Worm (Caenorhabditis elegans) whole organism, L1 larva: ENCODE data around the gene pak-2.

Experiments
- C34B4.2 ChIP-seq: sonication (generic microtip); optimal IDR thresholded peaks from 2 replicates; lab custom pipeline; 2017; ENCODE audit warnings: mild to moderate bottlenecking, missing genetic modification characterization, missing compliant biosample characterization
- Y116A8C.19 ChIP-seq: sonication (generic microtip); optimal IDR thresholded peaks from 2 replicates; lab custom pipeline; 2016; ENCODE audit warnings: missing compliant biosample characterization, missing genetic modification characterization, borderline replicate concordance
- aha-1 ChIP-seq: fragments of 150-350 bp; optimal IDR thresholded peaks from 2 replicates; lab custom pipeline; 2014; ENCODE audit warnings: missing biosample characterization, missing genetic modification characterization
- alr-1 ChIP-seq: fragments of 200-800 bp; sonication (Bioruptor generic); optimal IDR thresholded peaks from 2 replicates; lab custom pipeline; 2018; ENCODE audit warnings: borderline replicate concordance, mild to moderate bottlenecking, missing genetic modification characterization, missing compliant biosample characterization
- aly-2 ChIP-seq: fragments of 150-350 bp; optimal IDR thresholded peaks from 2 replicates; lab custom pipeline; 2014; ENCODE audit warnings: missing biosample characterization, missing genetic modification characterization
- ceh-8 ChIP-seq: fragments of 200-800 bp; sonication (Bioruptor generic); optimal IDR thresholded peaks from 2 replicates; lab custom pipeline; 2018; ENCODE audit warnings: mild to moderate bottlenecking, missing genetic modification characterization, moderate library complexity, missing compliant biosample characterization
- ceh-88 ChIP-seq: fragments of 200-800 bp; sonication (Bioruptor generic); IDR thresholded peaks from 2 replicates; pipeline ENCODE4 v1.3.6; 2022; ENCODE audit warnings: missing genetic modification characterization, missing compliant biosample characterization
- dpl-1 ChIP-seq, 3 experiments: fragments of 150-350 bp in 2 of 3; sonication (generic microtip) in 1 of 3; optimal IDR thresholded peaks; 2 replicates each; lab custom pipeline; 2014 to 2017; ENCODE audit warnings: missing biosample characterization in 3 of 3, missing genetic modification characterization in 3 of 3, missing genetic modification reagents in 3 of 3
- efl-1 ChIP-seq, 4 experiments: fragments of 150-350 bp; optimal IDR thresholded peaks in 3 of 4; peaks in 1 of 4; 1 replicate in 1 of 4; 2 replicates in 3 of 4; lab custom pipeline; 2014; ENCODE audit warnings: missing biosample characterization in 2 of 4, missing genetic modification characterization in 2 of 4, missing genetic modification reagents in 2 of 4
- efl-3 ChIP-seq: fragments of 200-800 bp; sonication (Bioruptor generic); optimal IDR thresholded peaks from 2 replicates; lab custom pipeline; 2018; ENCODE audit warnings: mild to moderate bottlenecking, missing genetic modification characterization, missing compliant biosample characterization
- egl-13 ChIP-seq: sonication (generic microtip); optimal IDR thresholded peaks from 2 replicates; lab custom pipeline; 2016; ENCODE audit warnings: missing genotype, missing genetic modification reagents, missing genetic modification characterization, missing compliant biosample characterization
- elt-3 ChIP-seq, 6 experiments: fragments of 150-350 bp in 1 of 6; sonication (generic microtip); optimal IDR thresholded peaks; 2 replicates each; lab custom pipeline; 2017 to 2018; ENCODE audit warnings: missing biosample characterization in 6 of 6, missing genetic modification characterization in 6 of 6, inconsistent platforms in 1 of 6
- ets-5 ChIP-seq: fragments of 200-800 bp; sonication (Bioruptor generic); IDR thresholded peaks from 2 replicates; pipeline ENCODE4 v1.3.6; 2022; ENCODE audit warnings: missing genetic modification characterization, missing compliant biosample characterization
- fkh-4 ChIP-seq: sonication (generic microtip); optimal IDR thresholded peaks from 2 replicates; lab custom pipeline; 2016; ENCODE audit warnings: missing compliant biosample characterization, missing genetic modification characterization, borderline replicate concordance
- fkh-8 ChIP-seq: sonication (generic microtip); optimal IDR thresholded peaks from 2 replicates; lab custom pipeline; 2016; ENCODE audit warnings: mild to moderate bottlenecking, missing genetic modification characterization, missing compliant biosample characterization
- grh-1 ChIP-seq: fragments of 200-800 bp; sonication (Bioruptor generic); IDR thresholded peaks from 2 replicates; pipeline ENCODE4 v1.3.6; 2022; ENCODE audit warnings: missing genetic modification reagents, missing genetic modification characterization, missing compliant biosample characterization
- hlh-17 ChIP-seq: fragments of 200-800 bp; sonication (Bioruptor generic); optimal IDR thresholded peaks from 2 replicates; lab custom pipeline; 2018; ENCODE audit warnings: missing genetic modification characterization, mild to moderate bottlenecking, missing compliant biosample characterization, moderate library complexity, borderline replicate concordance
- hpl-2 ChIP-seq: fragments of 150-350 bp; optimal IDR thresholded peaks from 2 replicates; lab custom pipeline; 2014; ENCODE audit warnings: missing biosample characterization, missing genetic modification reagents, missing genetic modification characterization
- lin-14 ChIP-seq: fragments of 200-800 bp; sonication (Bioruptor generic); optimal IDR thresholded peaks from 2 replicates; lab custom pipeline; 2018; ENCODE audit warnings: mild to moderate bottlenecking, missing genetic modification characterization, moderate library complexity, missing compliant biosample characterization
- lin-15B ChIP-seq: fragments of 150-350 bp; sonication (generic microtip); optimal IDR thresholded peaks from 3 replicates; lab custom pipeline; 2014; ENCODE audit warnings: missing biosample characterization, missing genetic modification characterization
- lin-35 ChIP-seq, 2 experiments: fragments of 150-350 bp; optimal IDR thresholded peaks; 2 replicates each; lab custom pipeline; 2014; ENCODE audit warnings: missing biosample characterization in 2 of 2, missing genetic modification characterization in 2 of 2, missing genetic modification reagents in 2 of 2
- mab-9 ChIP-seq: fragments of 200-800 bp; sonication (Bioruptor generic); IDR thresholded peaks from 2 replicates; pipeline ENCODE4 v1.3.6; 2022; ENCODE audit warnings: missing genetic modification reagents, missing genetic modification characterization, missing compliant biosample characterization
- mep-1 ChIP-seq: fragments of 150-350 bp; optimal IDR thresholded peaks from 2 replicates; lab custom pipeline; 2014; ENCODE audit warnings: missing biosample characterization, missing genetic modification characterization
- nhr-11 ChIP-seq: fragments of 150-350 bp; optimal IDR thresholded peaks from 2 replicates; lab custom pipeline; 2014; ENCODE audit warnings: missing biosample characterization, missing genetic modification characterization
- nhr-12 ChIP-seq: sonication (generic microtip); optimal IDR thresholded peaks from 2 replicates; lab custom pipeline; 2017; ENCODE audit warnings: missing biosample characterization, missing genetic modification characterization
- nhr-20 ChIP-seq: sonication (generic microtip); optimal IDR thresholded peaks from 2 replicates; lab custom pipeline; 2016; ENCODE audit warnings: mild to moderate bottlenecking, missing genetic modification characterization, missing compliant biosample characterization
- nhr-71 ChIP-seq: sonication (generic microtip); optimal IDR thresholded peaks from 2 replicates; lab custom pipeline; 2016; ENCODE audit warnings: mild to moderate bottlenecking, missing genetic modification characterization, moderate library complexity, missing compliant biosample characterization
- nhr-77 ChIP-seq: fragments of 150-350 bp; optimal IDR thresholded peaks from 2 replicates; lab custom pipeline; 2014; ENCODE audit warnings: missing biosample characterization, missing genetic modification characterization
- skn-1 ChIP-seq: fragments of 150-350 bp; optimal IDR thresholded peaks from 2 replicates; lab custom pipeline; 2014; ENCODE audit warnings: missing biosample characterization, missing genetic modification characterization
- snpc-4 ChIP-seq: fragments of 150-350 bp; optimal IDR thresholded peaks from 2 replicates; lab custom pipeline; 2014; ENCODE audit warnings: missing biosample characterization, missing genetic modification characterization
- sox-4 ChIP-seq: sonication (generic microtip); optimal IDR thresholded peaks from 2 replicates; lab custom pipeline; 2016; ENCODE audit warnings: missing genetic modification characterization, missing compliant biosample characterization
- sptf-1 ChIP-seq: fragments of 150-350 bp; optimal IDR thresholded peaks from 2 replicates; lab custom pipeline; 2014; ENCODE audit warnings: missing biosample characterization, missing genetic modification characterization
- unc-62 ChIP-seq: fragments of 150-350 bp; optimal IDR thresholded peaks from 2 replicates; lab custom pipeline; 2014; ENCODE audit warnings: missing biosample characterization, missing genetic modification reagents, missing genetic modification characterization
- vab-15 ChIP-seq: sonication (generic microtip); optimal IDR thresholded peaks from 2 replicates; lab custom pipeline; 2017; ENCODE audit warnings: missing genotype, mild to moderate bottlenecking, missing genetic modification characterization, missing compliant biosample characterization
- xbp-1 ChIP-seq: sonication (generic microtip); optimal IDR thresholded peaks from 2 replicates; lab custom pipeline; 2016; ENCODE audit warnings: missing genetic modification characterization, missing compliant biosample characterization
- zag-1 ChIP-seq: fragments of 150-350 bp; optimal IDR thresholded peaks from 2 replicates; lab custom pipeline; 2014; ENCODE audit warnings: missing biosample characterization, missing genetic modification characterization
- zip-4 ChIP-seq: fragments of 200-800 bp; sonication (Bioruptor generic); optimal IDR thresholded peaks from 2 replicates; lab custom pipeline; 2018; ENCODE audit warnings: mild to moderate bottlenecking, missing genetic modification characterization, moderate library complexity, missing compliant biosample characterization

Gene pak-2

DNA sequence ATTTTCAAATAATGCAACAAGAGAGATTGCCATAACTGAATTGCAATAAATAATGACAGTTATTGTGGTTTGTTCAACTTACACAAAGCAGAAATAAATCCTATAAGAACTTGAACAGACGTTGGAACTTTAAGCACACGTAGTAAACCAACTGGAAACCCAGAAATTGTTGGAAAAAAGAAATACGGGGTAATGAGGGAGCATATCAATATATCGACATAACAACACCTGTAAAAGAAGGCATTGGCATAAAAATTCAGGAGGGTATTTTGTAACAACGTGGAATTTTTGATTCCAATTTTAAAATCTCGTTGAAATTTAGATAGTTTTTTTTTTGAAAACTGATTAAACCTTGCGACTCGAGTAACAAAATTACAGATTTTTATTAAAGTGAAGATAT lies 17.3 kb upstream of the pak-2 start:
- TF ChIP-seq efl-1 (optimal IDR thresholded peaks at IDR 0.05; lab: Kevin White, UChicago) (no peak), efl-1 (GFP tag; optimal IDR thresholded peaks at IDR 0.05 in 1 of 2; lab: Kevin White, UChicago) (no peak), fkh-8 (tag; lab: Kevin White, UChicago) (no peak), sox-4 (tag; lab: Kevin White, UChicago) (no peak), aly-2 (tag; lab: Kevin White, UChicago) (no peak), efl-3 (GFP tag; lab: Kevin White, UChicago) (no peak), nhr-77 (tag; lab: Kevin White, UChicago) (no peak), aha-1 (tag; lab: Kevin White, UChicago) (no peak), ets-5 (no peak)

DNA sequence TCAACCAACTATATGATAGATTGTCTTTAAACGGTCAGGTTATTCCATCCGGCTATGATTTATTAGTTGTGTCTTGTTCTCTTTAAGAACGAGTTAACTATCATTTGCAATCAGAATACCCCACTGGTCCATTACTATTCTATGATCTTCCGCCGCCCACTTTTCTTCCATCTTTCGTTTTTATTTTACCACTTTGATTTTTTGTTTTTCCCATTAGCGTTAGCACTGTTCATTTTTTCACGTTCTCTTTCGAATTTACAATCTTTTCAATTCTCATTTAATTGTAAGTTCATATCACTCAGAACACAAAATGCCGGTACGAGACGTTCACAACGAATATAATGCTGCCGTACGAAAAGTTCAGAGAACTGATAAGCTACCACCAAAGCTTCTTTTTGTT lies 14.6 kb upstream of the pak-2 start, which contains the start of gene T04C12.7:
T04C12.7 (plus strand) TSS at position 301 of the 400 bp plus-strand sequence.
- TF ChIP-seq hpl-2 (GFP tag; lab: Kevin White, UChicago), result no peak
- no peak for TF ChIP-seq nhr-11
- no peak for TF ChIP-seq aha-1 (tag; lab: Kevin White, UChicago)
- no peak for TF ChIP-seq sox-4 (tag; lab: Kevin White, UChicago)
- TF ChIP-seq sptf-1, result no peak
- no peak for TF ChIP-seq skn-1 (tag; lab: Kevin White, UChicago)
- TF ChIP-seq lin-14 (GFP tag; lab: Kevin White, UChicago), result no peak
- no peak for TF ChIP-seq hlh-17 (GFP tag; lab: Kevin White, UChicago)
- no peak for TF ChIP-seq fkh-4 (tag; lab: Kevin White, UChicago)
- TF ChIP-seq snpc-4 (tag; lab: Kevin White, UChicago), result no peak
- TF ChIP-seq alr-1 (tag; lab: Kevin White, UChicago), result no peak
- TF ChIP-seq nhr-12 (tag; lab: Kevin White, UChicago), result no peak
- no peak for TF ChIP-seq unc-62
- no peak for TF ChIP-seq xbp-1 (tag; lab: Kevin White, UChicago)
- no peak for TF ChIP-seq zip-4 (GFP tag; lab: Kevin White, UChicago)

DNA sequence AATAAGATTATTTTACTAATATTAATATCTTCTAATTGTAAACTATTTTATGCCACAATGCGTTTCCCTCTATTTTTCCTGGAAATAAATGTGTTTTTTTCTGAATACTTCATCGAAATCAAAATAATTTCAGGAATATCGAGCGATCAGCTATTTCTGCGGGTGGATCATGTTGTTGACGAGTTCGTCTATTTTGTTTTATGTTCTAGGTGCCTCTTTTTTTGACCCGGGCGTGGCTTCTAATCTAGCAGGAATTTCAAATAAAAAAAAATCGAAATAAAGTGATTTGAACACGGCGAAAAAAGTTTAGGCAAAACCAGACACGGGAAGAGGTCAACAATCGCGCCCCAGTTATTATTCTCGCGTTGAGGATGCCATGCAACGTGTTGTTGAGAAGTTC lies 12.7 kb upstream of the pak-2 start, which contains the start of gene T04C12.33:
T04C12.33 (plus strand) TSS at position 301 of the 400 bp plus-strand sequence.
- TF ChIP-seq egl-13 (tag; lab: Kevin White, UChicago) (no peak), elt-3 (tag; optimal IDR thresholded peaks at IDR 0.05; lab: Kevin White, UChicago) (no peak), mep-1 (tag; lab: Kevin White, UChicago) (no peak), nhr-71 (peak; percentile 13), alr-1 (tag; lab: Kevin White, UChicago) (no peak), Y116A8C.19 (tag; lab: Kevin White, UChicago) (no peak), dpl-1 (GFP tag; optimal IDR thresholded peaks at IDR 0.05; lab: Kevin White, UChicago) (no peak), vab-15 (tag; lab: Kevin White, UChicago) (no peak)
- TF ChIP-seq, all 84 proteins: peak for 1

DNA sequence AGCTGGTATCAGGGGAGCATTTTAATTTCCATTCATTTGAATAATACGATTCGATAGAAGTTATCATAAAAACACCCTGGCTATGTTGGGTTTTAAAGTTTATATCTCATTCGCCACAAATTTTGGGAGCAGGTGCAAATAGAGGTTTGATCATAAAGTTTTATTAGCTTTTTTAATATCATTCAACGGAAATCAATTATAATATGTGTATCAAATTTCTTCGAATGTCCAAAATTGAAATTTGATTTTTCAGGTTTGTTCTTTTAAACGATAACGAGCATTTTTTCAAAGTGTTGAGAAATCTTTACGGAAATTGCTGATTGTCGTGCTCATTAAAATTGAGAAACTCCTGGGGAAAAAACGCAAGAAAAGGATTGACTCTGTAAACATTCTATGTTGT lies 9.4 kb upstream of the pak-2 start, which contains the start of gene srh-74:
srh-74 (minus strand) TSS at position 101 of the 400 bp plus-strand sequence.
- no peak for TF ChIP-seq alr-1 (tag; lab: Kevin White, UChicago)
- no peak for TF ChIP-seq nhr-77 (tag; lab: Kevin White, UChicago)
- TF ChIP-seq mab-9 (GFP tag; lab: Robert Waterston, UW), result no peak
- no peak for TF ChIP-seq C34B4.2 (tag; lab: Kevin White, UChicago)

DNA sequence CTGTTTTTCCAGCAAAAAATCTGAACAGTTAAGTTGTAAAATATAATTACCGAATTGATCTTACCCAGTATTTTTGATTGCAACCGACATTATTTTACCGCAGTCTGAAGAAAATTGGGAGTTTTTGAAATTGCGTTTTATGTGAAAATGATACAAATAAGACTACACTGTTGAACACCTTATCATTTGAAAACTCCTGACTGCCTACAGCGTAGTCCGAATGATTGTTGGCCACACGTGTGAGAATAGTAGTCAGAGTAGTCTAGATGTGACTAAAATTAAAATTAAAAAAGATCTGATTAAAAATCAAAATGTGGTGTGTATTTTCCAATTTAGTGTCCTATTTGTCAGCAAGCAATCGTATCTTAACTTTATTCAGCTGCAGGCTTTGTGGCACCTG lies 7.5 kb upstream of the pak-2 start, which contains the start of gene dhs-18:
dhs-18 (minus strand) TSS at position 104 of the 400 bp plus-strand sequence.
- peak in 1 of 2 experiments; percentile 6 for TF ChIP-seq lin-35 (GFP tag; optimal IDR thresholded peaks at IDR 0.05; lab: Kevin White, UChicago)
- TF ChIP-seq ceh-8 (GFP tag; lab: Kevin White, UChicago), result no peak
- no peak for TF ChIP-seq zag-1
- TF ChIP-seq lin-14 (GFP tag; lab: Kevin White, UChicago), result no peak
- TF ChIP-seq nhr-20, result peak; percentile 73
- no peak for TF ChIP-seq nhr-77 (tag; lab: Kevin White, UChicago)
- no peak for TF ChIP-seq grh-1 (GFP tag; lab: Robert Waterston, UW)
- TF ChIP-seq sptf-1, result no peak
- no peak for TF ChIP-seq lin-15B
- TF ChIP-seq ceh-88 (GFP tag; lab: Robert Waterston, UW), result no peak
